Fruit fly (Drosophila melanogaster) whole organism, embryonic: ENCODE measurements around the gene RtcB.

Source experiments
- BEAF-32 ChIP-seq: fragments of 200-800 bp; sonication (Bioruptor generic); optimal IDR thresholded peaks from 3 replicates; lab custom pipeline; 2017; ENCODE audit warnings: missing biosample characterization, missing genetic modification characterization, mild to moderate bottlenecking, moderate library complexity, missing genetic modification reagents
- CG10543 ChIP-seq: fragments of 200-800 bp; sonication (Bioruptor generic); optimal IDR thresholded peaks from 3 replicates; lab custom pipeline; 2017; ENCODE audit warnings: missing biosample characterization, mild to moderate bottlenecking, missing genetic modification characterization, moderate library complexity
- CG11723 ChIP-seq: fragments of 200-800 bp; sonication (Bioruptor generic); optimal IDR thresholded peaks from 2 replicates; lab custom pipeline; 2017; ENCODE audit warnings: missing biosample characterization, mild to moderate bottlenecking, missing genetic modification characterization
- CG12071 ChIP-seq: fragments of 200-800 bp; sonication (Bioruptor generic); optimal IDR thresholded peaks from 3 replicates; lab custom pipeline; 2018; ENCODE audit warnings: missing biosample characterization, mild to moderate bottlenecking, missing genetic modification characterization
- CG12769 ChIP-seq: fragments of 200-800 bp; sonication (Bioruptor generic); optimal IDR thresholded peaks from 2 replicates; lab custom pipeline; 2019; ENCODE audit warnings: missing biosample characterization, mild to moderate bottlenecking, missing genetic modification characterization, moderate library complexity
- CG16779 ChIP-seq: fragments of 200-800 bp; sonication (Bioruptor generic); IDR thresholded peaks from 2 replicates; pipeline ENCODE4 v1.3.6; 2022; ENCODE audit warnings: missing biosample characterization, missing genetic modification characterization
- CG17612 ChIP-seq: fragments of 200-800 bp; sonication (Bioruptor generic); IDR thresholded peaks from 2 replicates; pipeline ENCODE4 v1.3.6; 2022; ENCODE audit warnings: missing biosample characterization, missing genetic modification characterization
- CG31365 ChIP-seq: fragments of 200-800 bp; sonication (Bioruptor generic); optimal IDR thresholded peaks from 2 replicates; lab custom pipeline; 2018; ENCODE audit warnings: missing biosample characterization, mild to moderate bottlenecking, missing genetic modification characterization
- CG33213 ChIP-seq: fragments of 200-800 bp; sonication (Bioruptor generic); optimal IDR thresholded peaks from 3 replicates; lab custom pipeline; 2016; ENCODE audit warnings: missing biosample characterization, missing genetic modification characterization
- CG34224 ChIP-seq: fragments of 200-800 bp; sonication (Bioruptor generic); IDR thresholded peaks from 3 replicates; pipeline ENCODE4 v1.3.6; 2022; ENCODE audit warnings: missing biosample characterization, missing genetic modification characterization; ENCODE audit not compliant: partially characterized antibody
- CG42726 ChIP-seq: fragments of 200-800 bp; sonication (Bioruptor generic); IDR thresholded peaks from 2 replicates; pipeline ENCODE4 v1.3.6; 2022; ENCODE audit warnings: missing biosample characterization, missing genetic modification characterization; ENCODE audit not compliant: partially characterized antibody
- CG43689 ChIP-seq: fragments of 200-800 bp; sonication (Bioruptor generic); IDR thresholded peaks from 2 replicates; pipeline ENCODE4 v1.3.6; 2022; ENCODE audit warnings: missing biosample characterization, missing genetic modification characterization
- CG6854 ChIP-seq: fragments of 200-800 bp; sonication (Bioruptor generic); optimal IDR thresholded peaks from 3 replicates; lab custom pipeline; 2017; ENCODE audit warnings: missing biosample characterization, mild to moderate bottlenecking, missing genetic modification characterization
- CG7839 ChIP-seq: fragments of 200-800 bp; sonication (Bioruptor generic); optimal IDR thresholded peaks from 3 replicates; lab custom pipeline; 2018; ENCODE audit warnings: missing biosample characterization, mild to moderate bottlenecking, missing genetic modification characterization, moderate library complexity
- CG8281 ChIP-seq: fragments of 200-800 bp; sonication (Bioruptor generic); optimal IDR thresholded peaks from 2 replicates; lab custom pipeline; 2018; ENCODE audit warnings: missing biosample characterization, mild to moderate bottlenecking, missing genetic modification characterization, moderate library complexity
- CG9797 ChIP-seq: fragments of 200-800 bp; sonication (Bioruptor generic); optimal IDR thresholded peaks from 3 replicates; lab custom pipeline; 2018; ENCODE audit warnings: missing biosample characterization, mild to moderate bottlenecking, missing genetic modification characterization
- CG9932 ChIP-seq: fragments of 200-800 bp; sonication (Bioruptor generic); IDR thresholded peaks from 2 replicates; pipeline ENCODE4 v1.3.6; 2022; ENCODE audit warnings: missing biosample characterization, missing genetic modification characterization
- CHES-1-like ChIP-seq: fragments of 200-800 bp; sonication (Bioruptor generic); optimal IDR thresholded peaks from 2 replicates; lab custom pipeline; 2016; ENCODE audit warnings: missing biosample characterization, missing genetic modification characterization
- Deaf1 ChIP-seq: fragments of 200-800 bp; optimal IDR thresholded peaks from 3 replicates; lab custom pipeline; 2019; ENCODE audit warnings: missing biosample characterization, mild to moderate bottlenecking, missing genetic modification characterization, moderate library complexity
- Dek ChIP-seq: fragments of 200-800 bp; sonication (Bioruptor generic); optimal IDR thresholded peaks from 3 replicates; lab custom pipeline; 2019; ENCODE audit warnings: missing biosample characterization, mild to moderate bottlenecking, missing genetic modification characterization, moderate library complexity
- Drgx ChIP-seq: fragments of 200-800 bp; sonication (Bioruptor generic); IDR thresholded peaks from 2 replicates; pipeline ENCODE4 v1.3.6; 2022; ENCODE audit warnings: missing biosample characterization, missing genetic modification characterization
- Ets65A ChIP-seq: fragments of 200-800 bp; sonication (Bioruptor generic); peaks from one replicate; lab custom pipeline; 2016; ENCODE audit warnings: missing biosample characterization, missing genetic modification characterization
- Fer3 ChIP-seq: fragments of 200-800 bp; sonication (Bioruptor generic); optimal IDR thresholded peaks from 2 replicates; lab custom pipeline; 2018; ENCODE audit warnings: missing biosample characterization, mild to moderate bottlenecking, missing genetic modification characterization, moderate library complexity
- Hr39 ChIP-seq: fragments of >200 bp; optimal IDR thresholded peaks from 2 replicates; lab custom pipeline; 2017
- Mad ChIP-seq: fragments of 200-800 bp; sonication (Bioruptor generic); optimal IDR thresholded peaks from 2 replicates; lab custom pipeline; 2016; ENCODE audit warnings: missing biosample characterization, missing genetic modification characterization
- Myb ChIP-seq: fragments of 200-800 bp; sonication (Bioruptor generic); optimal IDR thresholded peaks from 2 replicates; lab custom pipeline; 2016; ENCODE audit warnings: missing biosample characterization, missing genetic modification characterization
- NfI ChIP-seq: fragments of 200-800 bp; sonication (Bioruptor generic); optimal IDR thresholded peaks from 3 replicates; lab custom pipeline; 2018; ENCODE audit warnings: missing biosample characterization, mild to moderate bottlenecking, missing genetic modification characterization, moderate library complexity
- Rfx ChIP-seq: fragments of 200-800 bp; sonication (Bioruptor generic); IDR thresholded peaks from 2 replicates; pipeline ENCODE4 v1.3.6; 2022; ENCODE audit warnings: missing biosample characterization, missing genetic modification characterization
- Vsx1 ChIP-seq: fragments of 200-800 bp; sonication (Bioruptor generic); optimal IDR thresholded peaks from 2 replicates; lab custom pipeline; 2017; ENCODE audit warnings: missing biosample characterization, mild to moderate bottlenecking, missing genetic modification characterization, missing genetic modification reagents
- ab ChIP-seq: fragments of 200-800 bp; sonication (Bioruptor generic); optimal IDR thresholded peaks from 2 replicates; lab custom pipeline; 2016; ENCODE audit warnings: missing biosample characterization, missing genetic modification characterization
- ac ChIP-seq: fragments of 200-800 bp; sonication (Bioruptor generic); optimal IDR thresholded peaks from 3 replicates; lab custom pipeline; 2017; ENCODE audit warnings: missing biosample characterization, mild to moderate bottlenecking, missing genetic modification characterization
- al ChIP-seq: fragments of 200-800 bp; sonication (Bioruptor generic); IDR thresholded peaks from 2 replicates; pipeline ENCODE4 v1.3.6; 2022; ENCODE audit warnings: missing biosample characterization, missing genetic modification characterization
- ara ChIP-seq: fragments of 200-800 bp; sonication (Bioruptor generic); IDR thresholded peaks from 2 replicates; pipeline ENCODE4 v1.3.6; 2022; ENCODE audit warnings: missing biosample characterization, missing genetic modification characterization
- bab2 ChIP-seq: fragments of 200-800 bp; sonication (Bioruptor generic); optimal IDR thresholded peaks from 2 replicates; lab custom pipeline; 2016; ENCODE audit warnings: missing biosample characterization, missing genetic modification characterization
- bbx ChIP-seq: fragments of 200-800 bp; sonication (Bioruptor generic); IDR thresholded peaks from 2 replicates; pipeline ENCODE4 v1.3.6; 2022; ENCODE audit warnings: missing biosample characterization, missing genetic modification characterization; ENCODE audit not compliant: partially characterized antibody
- cwo ChIP-seq: fragments of 200-800 bp; sonication (Bioruptor generic); optimal IDR thresholded peaks from 3 replicates; lab custom pipeline; 2017; ENCODE audit warnings: missing biosample characterization, missing genetic modification characterization, mild to moderate bottlenecking, moderate library complexity, missing genetic modification reagents
- esg ChIP-seq: fragments of 200-800 bp; sonication (Bioruptor generic); conservative IDR thresholded peaks from 2 replicates; pipeline ENCODE4 v1.3.6; 2022; ENCODE audit warnings: missing biosample characterization, missing genetic modification characterization
- ftz-f1 ChIP-seq: fragments of 200-800 bp; sonication (Bioruptor generic); optimal IDR thresholded peaks from 2 replicates; lab custom pipeline; 2016; ENCODE audit warnings: missing biosample characterization, missing genetic modification characterization
- ind ChIP-seq: fragments of 200-800 bp; sonication (Bioruptor generic); optimal IDR thresholded peaks from 3 replicates; lab custom pipeline; 2016; ENCODE audit warnings: missing biosample characterization, missing genetic modification characterization
- jumu ChIP-seq: fragments of 200-800 bp; sonication (Bioruptor generic); optimal IDR thresholded peaks from 3 replicates; lab custom pipeline; 2016; ENCODE audit warnings: missing biosample characterization, missing genetic modification characterization
- lab ChIP-seq: fragments of 200-800 bp; sonication (Bioruptor generic); optimal IDR thresholded peaks from 3 replicates; lab custom pipeline; 2017; ENCODE audit warnings: missing biosample characterization, missing genetic modification characterization, mild to moderate bottlenecking, moderate library complexity, missing genetic modification reagents
- pita ChIP-seq: fragments of 200-800 bp; sonication (Bioruptor generic); optimal IDR thresholded peaks from 2 replicates; lab custom pipeline; 2017; ENCODE audit warnings: missing biosample characterization, mild to moderate bottlenecking, missing genetic modification characterization
- prd ChIP-seq, 3 experiments: fragments of >200 bp in 2 of 3; fragments of 200-800 bp in 1 of 3; sonication (Bioruptor generic) in 1 of 3; optimal IDR thresholded peaks in 2 of 3; IDR thresholded peaks in 1 of 3; 2 replicates in 2 of 3; 3 replicates in 1 of 3; pipeline versions ENCODE4 v1.3.6 to Lab custom; 2017 to 2022; ENCODE audit warnings: missing biosample characterization in 1 of 3, missing genetic modification characterization in 1 of 3
- row ChIP-seq: fragments of 200-800 bp; sonication (Bioruptor generic); IDR thresholded peaks from 3 replicates; pipeline ENCODE4 v1.3.6; 2022; ENCODE audit warnings: missing biosample characterization, missing genetic modification characterization
- salm ChIP-seq: fragments of 200-800 bp; sonication (Bioruptor generic); optimal IDR thresholded peaks from 2 replicates; lab custom pipeline; 2018; ENCODE audit warnings: missing biosample characterization, mild to moderate bottlenecking, missing genetic modification characterization

Gene RtcB

DNA sequence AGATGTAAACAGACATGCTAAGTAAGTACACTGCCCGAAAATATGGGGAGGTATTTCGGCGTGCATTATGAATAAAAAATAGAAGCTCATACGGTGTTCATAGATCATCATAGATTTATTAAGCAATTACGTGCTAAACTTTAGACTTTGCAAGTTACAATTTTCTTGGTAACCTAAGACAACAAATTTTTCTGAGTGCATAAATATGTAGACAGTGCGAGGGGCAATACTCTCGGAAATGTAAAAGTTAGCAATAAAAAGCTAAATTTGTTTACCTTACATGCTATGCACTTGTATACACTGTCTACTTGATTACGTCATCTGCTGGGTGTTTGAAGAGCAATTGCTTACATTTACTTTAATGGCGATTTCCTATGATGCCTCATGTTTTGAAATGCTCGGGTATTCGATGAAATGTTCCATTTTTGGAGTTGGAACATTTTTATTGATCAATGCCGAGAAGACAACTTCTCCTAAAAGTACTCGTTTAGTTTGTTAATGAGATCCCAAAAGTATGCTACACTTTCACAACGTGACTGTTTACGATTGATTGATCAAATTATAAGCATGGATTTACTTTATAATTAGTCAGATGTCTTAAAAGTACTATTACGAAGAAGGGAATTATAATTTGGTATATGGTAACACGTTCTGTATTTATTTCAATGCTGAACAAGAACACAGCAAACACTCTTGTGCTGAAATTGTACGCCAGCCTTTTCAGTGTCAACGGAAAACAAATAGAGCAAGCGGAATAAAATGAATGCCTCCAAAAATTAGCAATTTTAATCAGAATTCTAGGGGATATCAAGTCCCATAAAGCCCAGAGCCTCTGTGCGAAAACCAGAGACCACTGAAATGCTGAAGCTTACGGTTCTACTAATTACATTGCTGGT lies 13.6 kb upstream of the RtcB start, which contains the start of gene Lectin-galC1 (continued):
- TF ChIP-seq CG8281 (tag; lab: Kevin White, UChicago) = no peak
- peak; percentile 88 for TF ChIP-seq row (GFP tag; lab: Robert Waterston, UW)
- peak; percentile 88 for TF ChIP-seq salm
- peak; percentile 83 for TF ChIP-seq lab (GFP tag; lab: Kevin White, UChicago)
- peak; percentile 86 for TF ChIP-seq ind (GFP tag; lab: Kevin White, UChicago)
- peak; percentile 52 for TF ChIP-seq CG31365
- TF ChIP-seq Deaf1 (tag; lab: Kevin White, UChicago) = peak; percentile 10
- peak; percentile 72 for TF ChIP-seq ac (GFP tag; lab: Kevin White, UChicago)
- peak; percentile 72 for TF ChIP-seq CG6854
- TF ChIP-seq CG34224 (GFP tag; lab: Robert Waterston, UW) = no peak
- TF ChIP-seq prd (optimal IDR thresholded peaks at IDR 0.05; lab: Kevin White, UChicago) = no peak
- TF ChIP-seq prd (GFP tag; IDR thresholded peaks at IDR 0.05; lab: Robert Waterston, UW) = peak; percentile 90
- peak; percentile 53 for TF ChIP-seq Vsx1 (GFP tag; lab: Kevin White, UChicago)
- peak; percentile 14; the same call in 1 of the 2 replicates for TF ChIP-seq CG17612
- peak; percentile 77 for TF ChIP-seq CG11723 (GFP tag; lab: Kevin White, UChicago)
- peak; percentile 89 for TF ChIP-seq CG12071
- peak; percentile 84 for TF ChIP-seq Rfx (GFP tag; lab: Robert Waterston, UW)
- TF ChIP-seq CG9797 (GFP tag; lab: Kevin White, UChicago) = no peak
- TF ChIP-seq CG9932 (GFP tag; lab: Robert Waterston, UW) = peak; percentile 63
- peak; percentile 36 for TF ChIP-seq CG10543 (GFP tag; lab: Kevin White, UChicago)
- TF ChIP-seq pita (GFP tag; lab: Kevin White, UChicago) = no peak
- peak; percentile 79 for TF ChIP-seq NfI

dm6 chr2L:19418017-19418416 lies 12.4 kb upstream of the RtcB start, which contains the start of gene lectin-37Da:
TSS of gene lectin-37Da (plus strand) at chr2L:19418317.
- no peak for TF ChIP-seq CG42726 (GFP tag; lab: Robert Waterston, UW)
- TF ChIP-seq jumu (GFP tag; lab: Kevin White, UChicago) = no peak
- no peak for TF ChIP-seq Myb (GFP tag; lab: Kevin White, UChicago)
- TF ChIP-seq Hr39 (lab: Kevin White, UChicago) = no peak

dm6 chr2L:19418872-19419271 lies 11.6 kb upstream of the RtcB start, which contains the start of gene lectin-37Db:
TSS of gene lectin-37Db (plus strand) at chr2L:19419075.
- no peak for TF ChIP-seq al (GFP tag; lab: Robert Waterston, UW)
- peak; percentile 56 for TF ChIP-seq Ets65A (GFP tag; lab: Kevin White, UChicago)
- no peak for TF ChIP-seq CG33213 (GFP tag; lab: Kevin White, UChicago)

DNA sequence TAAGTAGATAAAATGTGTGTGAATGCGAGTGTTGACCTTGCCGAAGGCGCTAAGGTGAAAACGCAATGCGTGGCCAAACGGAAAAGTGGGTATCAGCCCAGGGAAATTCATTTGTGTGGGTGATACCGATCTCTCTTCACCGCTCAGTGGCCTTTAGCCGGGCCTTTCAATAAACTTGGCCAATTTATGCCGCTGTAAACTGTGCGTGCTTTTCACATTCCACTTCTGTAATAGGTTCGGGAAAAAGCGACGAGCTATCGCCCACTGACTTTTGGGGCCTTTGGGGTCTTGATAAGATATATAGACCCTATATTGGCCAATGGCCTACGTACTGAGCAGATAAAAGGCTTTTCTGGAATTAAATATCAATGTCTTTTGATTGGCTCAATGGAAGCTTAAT lies 8.9 kb upstream of the RtcB start:
- TF ChIP-seq Dek (tag; lab: Kevin White, UChicago) (no peak), CHES-1-like (no peak), CG12769 (tag; lab: Kevin White, UChicago) (peak; percentile 65), ab (GFP tag; lab: Kevin White, UChicago) (no peak), ftz-f1 (GFP tag; lab: Kevin White, UChicago) (peak; percentile 40), esg (GFP tag; lab: Robert Waterston, UW) (no peak), CG7839 (no peak), cwo (GFP tag; lab: Kevin White, UChicago) (no peak), bab2 (GFP tag; lab: Kevin White, UChicago) (no peak), Fer3 (no peak), CG16779 (GFP tag; lab: Robert Waterston, UW) (no peak), Drgx (no peak), bbx (no peak), ara (GFP tag; lab: Robert Waterston, UW) (no peak), BEAF-32 (GFP tag; lab: Kevin White, UChicago) (no peak), CG43689 (GFP tag; lab: Robert Waterston, UW) (no peak), CG9797 (GFP tag; lab: Kevin White, UChicago) (no peak), Mad (GFP tag; lab: Kevin White, UChicago) (no peak)
